Fruit fly (Drosophila melanogaster) whole organism, embryonic: ENCODE results near the gene aph-1.

Experiments used
- Abd-B ChIP-seq: fragments of 200-800 bp; sonication (Bioruptor generic); optimal IDR thresholded peaks from 2 replicates; lab custom pipeline; 2018; ENCODE audit warnings: missing biosample characterization, mild to moderate bottlenecking, missing genetic modification characterization, moderate library complexity
- Atf6 ChIP-seq: fragments of 200-800 bp; sonication (Bioruptor generic); IDR thresholded peaks from 2 replicates; pipeline ENCODE4 v1.3.6; 2022; ENCODE audit warnings: missing biosample characterization, missing genetic modification characterization
- CG10147 ChIP-seq: fragments of 200-800 bp; sonication (Bioruptor generic); optimal IDR thresholded peaks from 2 replicates; lab custom pipeline; 2019; ENCODE audit warnings: missing biosample characterization, mild to moderate bottlenecking, missing genetic modification characterization, moderate library complexity
- CG10209 ChIP-seq: fragments of 200-800 bp; sonication (Bioruptor generic); optimal IDR thresholded peaks from 3 replicates; lab custom pipeline; 2017; ENCODE audit warnings: missing biosample characterization, mild to moderate bottlenecking, missing genetic modification characterization, missing genetic modification reagents
- CG12769 ChIP-seq: fragments of 200-800 bp; sonication (Bioruptor generic); optimal IDR thresholded peaks from 2 replicates; lab custom pipeline; 2019; ENCODE audit warnings: missing biosample characterization, mild to moderate bottlenecking, missing genetic modification characterization, moderate library complexity
- CG14860 ChIP-seq: fragments of 200-800 bp; sonication (Bioruptor generic); IDR thresholded peaks from 3 replicates; pipeline ENCODE4 v1.3.6; 2022; ENCODE audit warnings: missing biosample characterization, missing genetic modification characterization; ENCODE audit not compliant: partially characterized antibody
- CG17186 ChIP-seq: fragments of 200-800 bp; sonication (Bioruptor generic); optimal IDR thresholded peaks from 3 replicates; lab custom pipeline; 2017; ENCODE audit warnings: missing biosample characterization, missing genetic modification reagents, missing genetic modification characterization
- CG17385 ChIP-seq: fragments of 200-800 bp; sonication (Bioruptor generic); optimal IDR thresholded peaks from 3 replicates; lab custom pipeline; 2018; ENCODE audit warnings: missing biosample characterization, mild to moderate bottlenecking, missing genetic modification characterization
- CG17802 ChIP-seq: fragments of 200-800 bp; sonication (Bioruptor generic); optimal IDR thresholded peaks from 2 replicates; lab custom pipeline; 2018; ENCODE audit warnings: missing biosample characterization, mild to moderate bottlenecking, missing genetic modification characterization, moderate library complexity
- CG2202 ChIP-seq: fragments of 200-800 bp; sonication (Bioruptor generic); optimal IDR thresholded peaks from 2 replicates; lab custom pipeline; 2018; ENCODE audit warnings: missing biosample characterization, mild to moderate bottlenecking, missing genetic modification characterization
- CG3281 ChIP-seq: fragments of 200-800 bp; sonication (Bioruptor generic); optimal IDR thresholded peaks from 3 replicates; lab custom pipeline; 2017; ENCODE audit warnings: missing biosample characterization, mild to moderate bottlenecking, missing genetic modification characterization
- CG3838 ChIP-seq: fragments of 200-800 bp; sonication (Bioruptor generic); optimal IDR thresholded peaks from 3 replicates; lab custom pipeline; 2016; ENCODE audit warnings: missing biosample characterization, missing genetic modification characterization
- CG4360 ChIP-seq: fragments of 200-800 bp; sonication (Bioruptor generic); IDR thresholded peaks from 2 replicates; pipeline ENCODE4 v1.3.6; 2022; ENCODE audit warnings: missing biosample characterization, missing genetic modification characterization
- CG43689 ChIP-seq: fragments of 200-800 bp; sonication (Bioruptor generic); IDR thresholded peaks from 2 replicates; pipeline ENCODE4 v1.3.6; 2022; ENCODE audit warnings: missing biosample characterization, missing genetic modification characterization
- CG4730 ChIP-seq: fragments of 200-800 bp; sonication (Bioruptor generic); IDR thresholded peaks from 2 replicates; pipeline ENCODE4 v1.3.6; 2022; ENCODE audit warnings: missing biosample characterization, missing genetic modification characterization
- CG6683 ChIP-seq: fragments of 200-800 bp; sonication (Bioruptor generic); optimal IDR thresholded peaks from 2 replicates; lab custom pipeline; 2017; ENCODE audit warnings: missing biosample characterization, mild to moderate bottlenecking, missing genetic modification characterization, missing genetic modification reagents
- CG6791 ChIP-seq: fragments of 200-800 bp; sonication (Bioruptor generic); IDR thresholded peaks from 3 replicates; pipeline ENCODE4 v1.3.6; 2022; ENCODE audit warnings: missing biosample characterization, missing genetic modification characterization; ENCODE audit not compliant: partially characterized antibody
- CG7745 ChIP-seq: fragments of 200-800 bp; sonication (Bioruptor generic); optimal IDR thresholded peaks from 2 replicates; lab custom pipeline; 2018; ENCODE audit warnings: missing biosample characterization, mild to moderate bottlenecking, missing genetic modification characterization, moderate library complexity
- CG9437 ChIP-seq: fragments of 200-800 bp; sonication (Bioruptor generic); optimal IDR thresholded peaks from 2 replicates; lab custom pipeline; 2018; ENCODE audit warnings: missing biosample characterization, mild to moderate bottlenecking, missing genetic modification characterization
- CoRest ChIP-seq: fragments of 200-800 bp; sonication (Bioruptor generic); optimal IDR thresholded peaks from 3 replicates; lab custom pipeline; 2018; ENCODE audit warnings: missing biosample characterization, mild to moderate bottlenecking, missing genetic modification characterization, moderate library complexity
- Dfd ChIP-seq, 2 experiments: fragments of >200 bp; optimal IDR thresholded peaks; 2 replicates each; lab custom pipeline; 2017; ENCODE audit warnings: missing biosample characterization in 2 of 2, missing genetic modification characterization in 2 of 2
- Kr ChIP-seq: fragments of 200-800 bp; sonication (Bioruptor generic); optimal IDR thresholded peaks from 2 replicates; lab custom pipeline; 2017; ENCODE audit warnings: missing biosample characterization, mild to moderate bottlenecking, missing genetic modification characterization
- NC2α ChIP-seq: fragments of 200-800 bp; sonication (Bioruptor generic); optimal IDR thresholded peaks from 2 replicates; lab custom pipeline; 2016; ENCODE audit warnings: missing biosample characterization, missing genetic modification characterization
- Neu2 ChIP-seq: fragments of 200-800 bp; sonication (Bioruptor generic); optimal IDR thresholded peaks from 3 replicates; lab custom pipeline; 2016; ENCODE audit warnings: missing biosample characterization, missing genetic modification characterization, borderline replicate concordance
- Oaz ChIP-seq: fragments of 200-800 bp; sonication (Bioruptor generic); IDR thresholded peaks from 2 replicates; pipeline ENCODE4 v1.3.6; 2022; ENCODE audit warnings: missing biosample characterization, missing genetic modification characterization
- Six4 ChIP-seq: fragments of 200-800 bp; sonication (Bioruptor generic); optimal IDR thresholded peaks from 2 replicates; lab custom pipeline; 2016; ENCODE audit warnings: missing biosample characterization, missing genetic modification characterization
- Usf ChIP-seq: fragments of 200-800 bp; sonication (Bioruptor generic); optimal IDR thresholded peaks from 2 replicates; lab custom pipeline; 2017; ENCODE audit warnings: missing genotype, missing biosample characterization, missing genetic modification characterization
- abd-A ChIP-seq: fragments of 200-800 bp; sonication (Bioruptor generic); optimal IDR thresholded peaks from 3 replicates; lab custom pipeline; 2019; ENCODE audit warnings: missing biosample characterization, mild to moderate bottlenecking, missing genetic modification characterization, moderate library complexity
- az2 ChIP-seq: fragments of 200-800 bp; sonication (Bioruptor generic); optimal IDR thresholded peaks from 3 replicates; lab custom pipeline; 2016; ENCODE audit warnings: missing biosample characterization, missing genetic modification characterization
- cas ChIP-seq: fragments of 200-800 bp; sonication (Bioruptor generic); IDR thresholded peaks from 2 replicates; pipeline ENCODE4 v1.3.6; 2022; ENCODE audit warnings: missing biosample characterization, missing genetic modification characterization
- caup ChIP-seq: fragments of 200-800 bp; sonication (Bioruptor generic); optimal IDR thresholded peaks from 3 replicates; lab custom pipeline; 2017; ENCODE audit warnings: missing biosample characterization, mild to moderate bottlenecking, missing genetic modification characterization, moderate library complexity; ENCODE audit not compliant: severe bottlenecking
- chn ChIP-seq: fragments of 200-800 bp; sonication (Bioruptor generic); optimal IDR thresholded peaks from 2 replicates; lab custom pipeline; 2016; ENCODE audit warnings: missing biosample characterization, missing genetic modification characterization
- dpn ChIP-seq, 2 experiments: fragments of 200-800 bp; sonication (Bioruptor generic); optimal IDR thresholded peaks; 3 replicates each; lab custom pipeline; 2016; ENCODE audit warnings: missing biosample characterization in 2 of 2, missing genetic modification characterization in 2 of 2
- dysf ChIP-seq: fragments of 200-800 bp; sonication (Bioruptor generic); IDR thresholded peaks from 3 replicates; pipeline ENCODE4 v1.3.6; 2022; ENCODE audit warnings: missing biosample characterization, missing genetic modification characterization
- fd64A ChIP-seq: fragments of 200-800 bp; sonication (Bioruptor generic); optimal IDR thresholded peaks from 3 replicates; lab custom pipeline; 2018; ENCODE audit warnings: missing biosample characterization, mild to moderate bottlenecking, missing genetic modification characterization
- ftz-f1 ChIP-seq: fragments of 200-800 bp; sonication (Bioruptor generic); optimal IDR thresholded peaks from 2 replicates; lab custom pipeline; 2016; ENCODE audit warnings: missing biosample characterization, missing genetic modification characterization
- grau ChIP-seq: fragments of 200-800 bp; optimal IDR thresholded peaks from 3 replicates; lab custom pipeline; 2019; ENCODE audit warnings: missing biosample characterization, mild to moderate bottlenecking, missing genetic modification characterization, moderate library complexity
- h ChIP-seq: fragments of >200 bp; optimal IDR thresholded peaks from 2 replicates; lab custom pipeline; 2017
- kah ChIP-seq: fragments of 200-800 bp; sonication (Bioruptor generic); optimal IDR thresholded peaks from 2 replicates; lab custom pipeline; 2018; ENCODE audit warnings: missing biosample characterization, mild to moderate bottlenecking, missing genetic modification characterization
- kni ChIP-seq: fragments of 200-800 bp; sonication (Bioruptor generic); optimal IDR thresholded peaks from 3 replicates; lab custom pipeline; 2017; ENCODE audit warnings: mild to moderate bottlenecking, missing biosample characterization, missing genetic modification reagents, missing genetic modification characterization
- lola ChIP-seq, 3 experiments: fragments of >200 bp in 2 of 3; fragments of 200-800 bp in 1 of 3; sonication (Bioruptor generic) in 1 of 3; optimal IDR thresholded peaks; 2 replicates each; lab custom pipeline; 2017 to 2019; ENCODE audit warnings: missing biosample characterization in 3 of 3, missing genetic modification characterization in 3 of 3, mild to moderate bottlenecking in 1 of 3, moderate library complexity in 1 of 3
- nerfin-1 ChIP-seq: fragments of 200-800 bp; sonication (Bioruptor generic); optimal IDR thresholded peaks from 3 replicates; lab custom pipeline; 2019; ENCODE audit warnings: missing biosample characterization, mild to moderate bottlenecking, missing genetic modification characterization, moderate library complexity
- seq ChIP-seq: fragments of 200-800 bp; sonication (Bioruptor generic); IDR thresholded peaks from 2 replicates; pipeline ENCODE4 v1.3.6; 2022; ENCODE audit warnings: missing biosample characterization, missing genetic modification characterization
- slbo ChIP-seq: fragments of 200-800 bp; sonication (Bioruptor generic); IDR thresholded peaks from 2 replicates; pipeline ENCODE4 v1.3.6; 2022; ENCODE audit warnings: missing biosample characterization, missing genetic modification characterization
- sqz ChIP-seq: fragments of 200-800 bp; sonication (Bioruptor generic); optimal IDR thresholded peaks from 3 replicates; lab custom pipeline; 2018; ENCODE audit warnings: missing biosample characterization, mild to moderate bottlenecking, missing genetic modification characterization
- tup ChIP-seq: fragments of 200-800 bp; sonication (Bioruptor generic); optimal IDR thresholded peaks from 2 replicates; lab custom pipeline; 2016; ENCODE audit warnings: missing biosample characterization, mild to moderate bottlenecking, missing genetic modification characterization, moderate library complexity
- tx ChIP-seq: fragments of 200-800 bp; sonication (Bioruptor generic); optimal IDR thresholded peaks from 2 replicates; lab custom pipeline; 2016; ENCODE audit warnings: missing biosample characterization, missing genetic modification characterization
- vfl ChIP-seq: fragments of 200-800 bp; sonication (Bioruptor generic); optimal IDR thresholded peaks from 2 replicates; lab custom pipeline; 2016; ENCODE audit warnings: missing biosample characterization, missing genetic modification characterization
- wor ChIP-seq: fragments of 200-800 bp; sonication (Bioruptor generic); IDR thresholded peaks from 2 replicates; pipeline ENCODE4 v1.3.6; 2022; ENCODE audit warnings: missing biosample characterization, missing genetic modification characterization
- zen2 ChIP-seq: fragments of 200-800 bp; sonication (Bioruptor generic); IDR thresholded peaks from 3 replicates; pipeline ENCODE4 v1.3.6; 2022; ENCODE audit warnings: missing biosample characterization, missing genetic modification characterization; ENCODE audit not compliant: partially characterized antibody

aph-1 gene

DNA sequence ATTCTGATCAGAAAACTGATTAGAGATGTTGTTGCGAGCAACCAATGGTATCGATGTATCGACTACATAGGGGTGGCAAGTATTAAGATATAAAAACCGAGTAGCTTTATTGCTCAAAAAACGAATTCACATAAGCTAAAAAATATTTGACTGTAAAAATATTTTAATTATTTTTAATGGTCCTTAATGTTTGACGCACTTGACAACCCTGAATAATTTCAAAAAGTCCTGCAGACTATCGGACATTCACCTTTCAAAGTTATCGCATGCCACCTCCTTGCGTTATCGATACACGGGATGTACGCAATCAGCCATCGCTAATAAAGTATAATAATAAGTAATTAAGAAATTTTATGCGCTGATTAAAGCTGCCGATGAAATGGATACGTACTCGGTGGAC lies 6.4 kb upstream of the aph-1 start, which contains the start of the genes HemK2, Snapin and Tnpo-SR (continued):
- TF ChIP-seq CG6683, result peak; percentile 83
- no peak for TF ChIP-seq NC2α
- peak; percentile 91 for TF ChIP-seq grau (tag; lab: Kevin White, UChicago)
- peak; percentile 80 for TF ChIP-seq tup (GFP tag; lab: Kevin White, UChicago)
- peak; percentile 22 for TF ChIP-seq ftz-f1 (GFP tag; lab: Kevin White, UChicago)
- peak; percentile 82 for TF ChIP-seq CG2202 (tag; lab: Kevin White, UChicago)
- TF ChIP-seq CG3281 (GFP tag; lab: Kevin White, UChicago), result peak; percentile 87
- TF ChIP-seq nerfin-1 (tag; lab: Kevin White, UChicago), result peak; percentile 85
- TF ChIP-seq chn (GFP tag; lab: Kevin White, UChicago), result peak; percentile 88
- peak; percentile 85; the same call in 2 of the 3 replicates for TF ChIP-seq zen2 (GFP tag; lab: Robert Waterston, UW)
- no peak for TF ChIP-seq h (lab: Kevin White, UChicago)
- peak; percentile 84 to 92 for TF ChIP-seq dpn (GFP tag; optimal IDR thresholded peaks at IDR 0.05; lab: Kevin White, UChicago)
- peak; percentile 82 for TF ChIP-seq Usf (GFP tag; lab: Kevin White, UChicago)
- TF ChIP-seq dysf (GFP tag; lab: Robert Waterston, UW), result peak; percentile 94
- peak; percentile 43 for TF ChIP-seq Neu2
- TF ChIP-seq CG3838, result peak; percentile 80
- peak; percentile 92 for TF ChIP-seq vfl (GFP tag; lab: Kevin White, UChicago)
- peak; percentile 84 for TF ChIP-seq CG17385 (GFP tag; lab: Kevin White, UChicago)
- TF ChIP-seq CG6791 (GFP tag; lab: Robert Waterston, UW), result peak; percentile 88
- TF ChIP-seq Atf6 (GFP tag; lab: Robert Waterston, UW), result peak; percentile 88
- TF ChIP-seq CG9437, result peak; percentile 67
- peak; percentile 24 for TF ChIP-seq fd64A
- peak; percentile 91 for TF ChIP-seq caup (GFP tag; lab: Kevin White, UChicago)
- no peak for TF ChIP-seq Kr (GFP tag; lab: Kevin White, UChicago)
- TF ChIP-seq wor (GFP tag; lab: Robert Waterston, UW), result peak; percentile 86
- peak; percentile 90 for TF ChIP-seq CG10209
- peak; percentile 90 for TF ChIP-seq CG12769 (tag; lab: Kevin White, UChicago)
- TF ChIP-seq CG4730 (GFP tag; lab: Robert Waterston, UW), result peak; percentile 90
- no peak for TF ChIP-seq Dfd (GFP tag; optimal IDR thresholded peaks at IDR 0.05; lab: Kevin White, UChicago)
- peak; percentile 68 for TF ChIP-seq kah (GFP tag; lab: Kevin White, UChicago)
- peak; percentile 67 for TF ChIP-seq CG17186 (GFP tag; lab: Kevin White, UChicago)
- peak; percentile 72 for TF ChIP-seq CG17802 (tag; lab: Kevin White, UChicago)
- peak; percentile 91 for TF ChIP-seq Oaz
- TF ChIP-seq CoRest, result peak; percentile 94
- TF ChIP-seq CG43689 (GFP tag; lab: Robert Waterston, UW), result peak; percentile 79
- peak in 1 of 3 experiments; percentile 88 for TF ChIP-seq lola (GFP tag; optimal IDR thresholded peaks at IDR 0.05; lab: Kevin White, UChicago)
- peak; percentile 50 for TF ChIP-seq CG4360 (GFP tag; lab: Robert Waterston, UW)
- peak; percentile 80 for TF ChIP-seq tx (GFP tag; lab: Kevin White, UChicago)
- TF ChIP-seq Six4, result peak; percentile 77
- TF ChIP-seq cas, result peak; percentile 78
- peak; percentile 95 for TF ChIP-seq Abd-B (GFP tag; lab: Kevin White, UChicago)
- TF ChIP-seq az2 (GFP tag; lab: Kevin White, UChicago), result peak; percentile 88
- TF ChIP-seq CG14860 (GFP tag; lab: Robert Waterston, UW), result peak; percentile 93
- TF ChIP-seq kni (GFP tag; lab: Kevin White, UChicago), result peak; percentile 82
- peak; percentile 54 for TF ChIP-seq CG7745 (tag; lab: Kevin White, UChicago)
- TF ChIP-seq sqz (GFP tag; lab: Kevin White, UChicago), result peak; percentile 59
- peak; percentile 96 for TF ChIP-seq slbo (GFP tag; lab: Robert Waterston, UW)
- TF ChIP-seq seq (GFP tag; lab: Robert Waterston, UW), result peak; percentile 86
- TF ChIP-seq CG10147 (GFP tag; lab: Kevin White, UChicago), result peak; percentile 92
- TF ChIP-seq abd-A (tag; lab: Kevin White, UChicago), result peak; percentile 95
